Worm (Caenorhabditis elegans) whole organism, dauer: Measurements from ENCODE around the gene K08D12.8.

ENCODE experiments used
- unc-62 ChIP-seq: sonication (generic microtip); optimal IDR thresholded peaks from 2 replicates; lab custom pipeline; 2017; ENCODE audit warnings: missing biosample characterization, missing genetic modification reagents, missing genetic modification characterization

The K08D12.8 gene

ce11 chrIV:1768288-1768687, 42.3 kb downstream of the K08D12.8 start, which contains the start of gene col-108:
col-108 (plus strand) TSS chrIV:1768588.
- no peak for TF ChIP-seq unc-62 (GFP tag; lab: Kevin White, UChicago)

- no peak for TF ChIP-seq unc-62 (GFP tag; lab: Kevin White, UChicago)
Measured at ce11 chrIV:1769074-1769473, 43.1 kb downstream of the K08D12.8 start.

ce11 chrIV:1771843-1772242, 45.9 kb downstream of the K08D12.8 start, which contains the start of gene Y41D4A.1:
Y41D4A.1 (plus strand) TSS chrIV:1772143.
- no peak for TF ChIP-seq unc-62 (GFP tag; lab: Kevin White, UChicago)
